Fruit fly (Drosophila melanogaster) whole organism, prepupa: ENCODE data around the gene ncd.

Experiments used
- Blimp-1 ChIP-seq: fragments of 200-800 bp; sonication (Bioruptor generic); optimal IDR thresholded peaks from 3 replicates; lab custom pipeline; 2017; ENCODE audit warnings: missing biosample characterization, missing genetic modification characterization, mild to moderate bottlenecking, moderate library complexity, missing genetic modification reagents
- CG11294 ChIP-seq: fragments of 200-800 bp; sonication (Bioruptor generic); IDR thresholded peaks from 2 replicates; pipeline ENCODE4 v1.3.6; 2022; ENCODE audit warnings: missing biosample characterization, missing genetic modification characterization
- CG11762 ChIP-seq: fragments of 200-800 bp; sonication (Bioruptor generic); optimal IDR thresholded peaks from 3 replicates; lab custom pipeline; 2016; ENCODE audit warnings: missing biosample characterization, missing genetic modification characterization; ENCODE audit not compliant: insufficient read depth
- CG11902 ChIP-seq: fragments of 200-800 bp; sonication (Bioruptor generic); optimal IDR thresholded peaks from 3 replicates; lab custom pipeline; 2016; ENCODE audit warnings: missing biosample characterization, missing genetic modification characterization
- CG15336 ChIP-seq: fragments of 200-800 bp; sonication (Bioruptor generic); IDR thresholded peaks from 2 replicates; pipeline ENCODE4 v1.3.6; 2022; ENCODE audit warnings: missing biosample characterization, missing genetic modification characterization
- CG1621 ChIP-seq: fragments of 200-800 bp; sonication (Bioruptor generic); optimal IDR thresholded peaks from 3 replicates; lab custom pipeline; 2018; ENCODE audit warnings: missing biosample characterization, mild to moderate bottlenecking, missing genetic modification characterization
- CG16779 ChIP-seq: fragments of 200-800 bp; sonication (Bioruptor generic); optimal IDR thresholded peaks from 3 replicates; lab custom pipeline; 2017; ENCODE audit warnings: missing biosample characterization, mild to moderate bottlenecking, missing genetic modification characterization
- CG3032 ChIP-seq: fragments of 200-800 bp; optimal IDR thresholded peaks from 2 replicates; lab custom pipeline; 2019; ENCODE audit warnings: missing biosample characterization, mild to moderate bottlenecking, missing genetic modification characterization, moderate library complexity
- CG32006 ChIP-seq: fragments of 200-800 bp; sonication (Bioruptor generic); optimal IDR thresholded peaks from 3 replicates; lab custom pipeline; 2017; ENCODE audit warnings: missing biosample characterization, mild to moderate bottlenecking, missing genetic modification characterization
- CG34406 ChIP-seq: fragments of 200-800 bp; sonication (Bioruptor generic); optimal IDR thresholded peaks from 3 replicates; lab custom pipeline; 2016; ENCODE audit warnings: missing biosample characterization, missing genetic modification characterization
- CG3919 ChIP-seq: fragments of 200-800 bp; sonication (Bioruptor generic); optimal IDR thresholded peaks from 3 replicates; lab custom pipeline; 2016; ENCODE audit warnings: missing biosample characterization, missing genetic modification characterization
- CG4318 ChIP-seq: fragments of 200-800 bp; sonication (Bioruptor generic); optimal IDR thresholded peaks from 3 replicates; lab custom pipeline; 2017; ENCODE audit warnings: missing biosample characterization, mild to moderate bottlenecking, missing genetic modification characterization
- CG6163 ChIP-seq: fragments of 200-800 bp; sonication (Bioruptor generic); IDR thresholded peaks from 3 replicates; pipeline ENCODE4 v1.3.6; 2022; ENCODE audit warnings: missing biosample characterization, missing genetic modification characterization
- CG6792 ChIP-seq: fragments of 200-800 bp; sonication (Bioruptor generic); optimal IDR thresholded peaks from 3 replicates; lab custom pipeline; 2016; ENCODE audit warnings: missing biosample characterization, missing genetic modification characterization
- CG6808 ChIP-seq: fragments of 200-800 bp; sonication (Bioruptor generic); optimal IDR thresholded peaks from 3 replicates; lab custom pipeline; 2017; ENCODE audit warnings: missing biosample characterization, missing genetic modification characterization, mild to moderate bottlenecking, moderate library complexity, missing genetic modification reagents
- CG6854 ChIP-seq: fragments of 200-800 bp; sonication (Bioruptor generic); optimal IDR thresholded peaks from 2 replicates; lab custom pipeline; 2017; ENCODE audit warnings: missing biosample characterization, mild to moderate bottlenecking, missing genetic modification characterization
- CG7368 ChIP-seq: fragments of 200-800 bp; sonication (Bioruptor generic); optimal IDR thresholded peaks from 3 replicates; lab custom pipeline; 2016; ENCODE audit warnings: missing biosample characterization, missing genetic modification characterization
- CG8119 ChIP-seq: fragments of 200-800 bp; sonication (Bioruptor generic); IDR thresholded peaks from 3 replicates; pipeline ENCODE4 v1.3.6; 2022; ENCODE audit warnings: missing biosample characterization, missing genetic modification characterization
- CG8319 ChIP-seq: fragments of 200-800 bp; sonication (Bioruptor generic); optimal IDR thresholded peaks from 3 replicates; lab custom pipeline; 2016; ENCODE audit warnings: missing biosample characterization, missing genetic modification characterization
- CG8632 ChIP-seq: fragments of 200-800 bp; sonication (Bioruptor generic); optimal IDR thresholded peaks from 3 replicates; lab custom pipeline; 2016; ENCODE audit warnings: missing biosample characterization, missing genetic modification characterization
- CG9139 ChIP-seq: fragments of 200-800 bp; sonication (Bioruptor generic); optimal IDR thresholded peaks from 3 replicates; lab custom pipeline; 2017; ENCODE audit warnings: missing biosample characterization, mild to moderate bottlenecking, missing genetic modification characterization
- Eip75B ChIP-seq: fragments of 200-800 bp; sonication (Bioruptor generic); optimal IDR thresholded peaks from 3 replicates; lab custom pipeline; 2016; ENCODE audit warnings: missing biosample characterization, missing genetic modification characterization
- Eip78C ChIP-seq: fragments of 200-800 bp; sonication (Bioruptor generic); peaks from one replicate; lab custom pipeline; 2016; ENCODE audit warnings: missing biosample characterization, missing genetic modification characterization
- Eip93F ChIP-seq: fragments of 200-800 bp; sonication (Bioruptor generic); optimal IDR thresholded peaks from 2 replicates; lab custom pipeline; 2016; ENCODE audit warnings: missing biosample characterization, mild to moderate bottlenecking, missing genetic modification characterization
- Gug ChIP-seq: fragments of 200-800 bp; sonication (Bioruptor generic); IDR thresholded peaks from 2 replicates; pipeline ENCODE4 v1.3.6; 2022; ENCODE audit warnings: missing biosample characterization, missing genetic modification characterization
- Hr38 ChIP-seq: sonication (Bioruptor generic); optimal IDR thresholded peaks from 2 replicates; lab custom pipeline; 2016; ENCODE audit warnings: missing biosample characterization, missing genetic modification characterization
- Hr39 ChIP-seq: fragments of 200-800 bp; sonication (Bioruptor generic); optimal IDR thresholded peaks from 2 replicates; lab custom pipeline; 2016; ENCODE audit warnings: missing biosample characterization, missing genetic modification characterization
- Hr4 ChIP-seq: fragments of 200-800 bp; sonication (Bioruptor generic); optimal IDR thresholded peaks from 3 replicates; lab custom pipeline; 2016; ENCODE audit warnings: missing biosample characterization, missing genetic modification characterization
- Lpt ChIP-seq: fragments of 200-800 bp; sonication (Bioruptor generic); optimal IDR thresholded peaks from 3 replicates; lab custom pipeline; 2016; ENCODE audit warnings: missing biosample characterization, missing genetic modification characterization
- Met ChIP-seq: fragments of 200-800 bp; sonication (Bioruptor generic); optimal IDR thresholded peaks from 3 replicates; lab custom pipeline; 2016; ENCODE audit warnings: missing biosample characterization, missing genetic modification characterization
- OdsH ChIP-seq: fragments of 200-800 bp; sonication (Bioruptor generic); optimal IDR thresholded peaks from 3 replicates; lab custom pipeline; 2016; ENCODE audit warnings: missing biosample characterization, missing genetic modification characterization
- Smox ChIP-seq: fragments of 200-800 bp; sonication (Bioruptor generic); optimal IDR thresholded peaks from 3 replicates; lab custom pipeline; 2016; ENCODE audit warnings: missing biosample characterization, missing genetic modification characterization
- Sox102F ChIP-seq: fragments of 200-800 bp; sonication (Bioruptor generic); optimal IDR thresholded peaks from 2 replicates; lab custom pipeline; 2016; ENCODE audit warnings: missing biosample characterization, mild to moderate bottlenecking, missing genetic modification characterization
- Sox14 ChIP-seq: fragments of 200-800 bp; sonication (Bioruptor generic); optimal IDR thresholded peaks from 3 replicates; lab custom pipeline; 2016; ENCODE audit warnings: missing biosample characterization, missing genetic modification characterization
- Sox15 ChIP-seq: fragments of 200-800 bp; sonication (Bioruptor generic); optimal IDR thresholded peaks from 3 replicates; lab custom pipeline; 2016; ENCODE audit warnings: missing biosample characterization, missing genetic modification characterization
- achi ChIP-seq: fragments of 200-800 bp; sonication (Bioruptor generic); optimal IDR thresholded peaks from 3 replicates; lab custom pipeline; 2016; ENCODE audit warnings: missing biosample characterization, missing genetic modification characterization
- acj6 ChIP-seq: fragments of 200-800 bp; sonication (Bioruptor generic); optimal IDR thresholded peaks from 3 replicates; lab custom pipeline; 2016; ENCODE audit warnings: missing biosample characterization, missing genetic modification characterization
- cyc ChIP-seq: fragments of 200-800 bp; sonication (Bioruptor generic); optimal IDR thresholded peaks from 3 replicates; lab custom pipeline; 2016; ENCODE audit warnings: missing biosample characterization, missing genetic modification characterization
- dac ChIP-seq: fragments of 200-800 bp; sonication (Bioruptor generic); optimal IDR thresholded peaks from 2 replicates; lab custom pipeline; 2017; ENCODE audit warnings: missing biosample characterization, mild to moderate bottlenecking, missing genetic modification characterization
- dsx ChIP-seq: fragments of 200-800 bp; optimal IDR thresholded peaks from 3 replicates; lab custom pipeline; 2019; ENCODE audit warnings: missing biosample characterization, mild to moderate bottlenecking, missing genetic modification characterization, moderate library complexity; ENCODE audit not compliant: poor library complexity, severe bottlenecking
- eg ChIP-seq: fragments of 200-800 bp; sonication (Bioruptor generic); IDR thresholded peaks from 3 replicates; pipeline ENCODE4 v1.3.6; 2022; ENCODE audit warnings: missing biosample characterization, missing genetic modification characterization
- esn ChIP-seq: fragments of 200-800 bp; sonication (Bioruptor generic); optimal IDR thresholded peaks from 2 replicates; lab custom pipeline; 2016; ENCODE audit warnings: missing biosample characterization, mild to moderate bottlenecking, missing genetic modification characterization, moderate library complexity
- fd85E ChIP-seq: fragments of 200-800 bp; sonication (Bioruptor generic); optimal IDR thresholded peaks from 3 replicates; lab custom pipeline; 2016; ENCODE audit warnings: missing biosample characterization, missing genetic modification characterization
- fkh ChIP-seq: fragments of 200-800 bp; sonication (Bioruptor generic); optimal IDR thresholded peaks from 3 replicates; lab custom pipeline; 2017; ENCODE audit warnings: missing biosample characterization, mild to moderate bottlenecking, missing genetic modification characterization, moderate library complexity
- lz ChIP-seq: fragments of 200-800 bp; sonication (Bioruptor generic); optimal IDR thresholded peaks from 3 replicates; lab custom pipeline; 2016; ENCODE audit warnings: missing biosample characterization, missing genetic modification characterization
- net ChIP-seq: fragments of 200-800 bp; sonication (Bioruptor generic); optimal IDR thresholded peaks from 3 replicates; lab custom pipeline; 2016; ENCODE audit warnings: missing biosample characterization, missing genetic modification characterization
- salr ChIP-seq, 2 experiments: fragments of 200-800 bp; sonication (Bioruptor generic); optimal IDR thresholded peaks; 3 replicates each; lab custom pipeline; 2016 to 2018; ENCODE audit warnings: missing biosample characterization in 2 of 2, missing genetic modification characterization in 2 of 2, mild to moderate bottlenecking in 1 of 2
- spab ChIP-seq: fragments of 200-800 bp; sonication (Bioruptor generic); optimal IDR thresholded peaks from 2 replicates; lab custom pipeline; 2017; ENCODE audit warnings: missing biosample characterization, mild to moderate bottlenecking, missing genetic modification characterization, missing genetic modification reagents
- ss ChIP-seq, 2 experiments: fragments of 200-800 bp; sonication (Bioruptor generic); optimal IDR thresholded peaks; 2 replicates in 1 of 2; 3 replicates in 1 of 2; lab custom pipeline; 2017 to 2018; ENCODE audit warnings: mild to moderate bottlenecking in 2 of 2, missing biosample characterization in 2 of 2, missing genetic modification characterization in 2 of 2, moderate library complexity in 1 of 2
- svp ChIP-seq: fragments of 200-800 bp; sonication (Bioruptor generic); peaks from one replicate; lab custom pipeline; 2016; ENCODE audit warnings: missing biosample characterization, missing genetic modification characterization
- topi ChIP-seq: fragments of 200-800 bp; sonication (Bioruptor generic); optimal IDR thresholded peaks from 3 replicates; lab custom pipeline; 2016; ENCODE audit warnings: missing biosample characterization, missing genetic modification characterization
- vri ChIP-seq: fragments of 200-800 bp; sonication (Bioruptor generic); optimal IDR thresholded peaks from 3 replicates; lab custom pipeline; 2016; ENCODE audit warnings: missing biosample characterization, mild to moderate bottlenecking, missing genetic modification characterization

ncd gene

DNA sequence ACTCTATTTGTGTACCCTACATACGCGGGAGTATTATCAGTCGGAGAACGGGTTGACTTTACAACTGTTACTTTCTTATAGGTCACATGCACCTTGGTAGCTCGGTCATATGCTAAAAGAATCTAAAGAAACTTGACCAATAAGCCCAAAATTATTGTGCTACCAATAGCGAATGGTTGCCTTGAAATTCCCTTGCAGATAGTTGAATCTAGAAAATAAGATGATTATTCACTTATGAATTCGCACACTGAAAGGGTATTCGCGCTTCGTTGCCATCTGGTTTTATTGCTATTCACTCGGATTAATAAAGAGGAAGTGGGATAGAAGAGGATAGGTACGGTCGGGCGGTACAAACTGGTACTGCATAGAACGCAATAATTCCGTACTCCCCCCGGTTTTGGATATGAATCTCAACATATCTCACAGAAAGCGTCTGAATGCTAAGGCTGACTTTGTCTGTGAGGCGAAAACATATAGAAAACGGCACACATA, 33.0 kb downstream of the ncd start:
- TF ChIP-seq Eip78C (GFP tag; lab: Kevin White, UChicago): peak; percentile 95
- peak; percentile 59 for TF ChIP-seq CG9139
- peak; percentile 35 for TF ChIP-seq vri
- TF ChIP-seq CG16779 (tag; lab: Kevin White, UChicago): no peak
- TF ChIP-seq svp: peak; percentile 84
- peak; percentile 87 for TF ChIP-seq OdsH (GFP tag; lab: Kevin White, UChicago)
- peak; percentile 73 for TF ChIP-seq CG6792 (GFP tag; lab: Kevin White, UChicago)
- TF ChIP-seq Sox102F: peak; percentile 80
- TF ChIP-seq CG8632 (GFP tag; lab: Kevin White, UChicago): peak; percentile 74
- TF ChIP-seq Hr4 (GFP tag; lab: Kevin White, UChicago): peak; percentile 90
- no peak for TF ChIP-seq CG6854 (GFP tag; lab: Kevin White, UChicago)
- peak; percentile 74 for TF ChIP-seq cyc (GFP tag; lab: Kevin White, UChicago)
- TF ChIP-seq Met (GFP tag; lab: Kevin White, UChicago): peak; percentile 61
- TF ChIP-seq ss (GFP tag; optimal IDR thresholded peaks at IDR 0.05; lab: Kevin White, UChicago): peak; percentile 67 to 86
- peak; percentile 78 for TF ChIP-seq Sox15
- TF ChIP-seq CG7368 (GFP tag; lab: Kevin White, UChicago): peak; percentile 64
- peak; percentile 76 for TF ChIP-seq net (GFP tag; lab: Kevin White, UChicago)
- peak; percentile 83 for TF ChIP-seq Sox14 (GFP tag; lab: Kevin White, UChicago)
- TF ChIP-seq CG11762: peak; percentile 52
- peak; percentile 83 for TF ChIP-seq CG8119 (GFP tag; lab: Robert Waterston, UW)
- peak; percentile 76 for TF ChIP-seq lz (GFP tag; lab: Kevin White, UChicago)
- peak; percentile 58 for TF ChIP-seq Lpt (GFP tag; lab: Kevin White, UChicago)
- TF ChIP-seq Eip93F: no peak
- peak; percentile 37 for TF ChIP-seq fd85E (GFP tag; lab: Kevin White, UChicago)
- peak; percentile 76 for TF ChIP-seq CG34406 (GFP tag; lab: Kevin White, UChicago)
- peak; percentile 73 for TF ChIP-seq CG3032 (tag; lab: Kevin White, UChicago)
- peak; percentile 74 for TF ChIP-seq CG11294 (GFP tag; lab: Robert Waterston, UW)
- TF ChIP-seq CG1621 (tag; lab: Kevin White, UChicago): peak; percentile 72
- no peak for TF ChIP-seq fkh (GFP tag; lab: Kevin White, UChicago)
- TF ChIP-seq CG4318 (GFP tag; lab: Kevin White, UChicago): peak; percentile 70
- peak; percentile 74 for TF ChIP-seq CG3919
- TF ChIP-seq CG8319 (GFP tag; lab: Kevin White, UChicago): peak; percentile 16
- TF ChIP-seq acj6: peak; percentile 81
- TF ChIP-seq dac: peak; percentile 72
- peak; percentile 72 for TF ChIP-seq Gug (GFP tag; lab: Robert Waterston, UW)
- peak; percentile 66 for TF ChIP-seq spab (GFP tag; lab: Kevin White, UChicago)
- peak; percentile 71 for TF ChIP-seq achi (GFP tag; lab: Kevin White, UChicago)
- TF ChIP-seq Smox (GFP tag; lab: Kevin White, UChicago): peak; percentile 68
- TF ChIP-seq eg (GFP tag; lab: Robert Waterston, UW): peak; percentile 75
- peak; percentile 76 for TF ChIP-seq CG11902 (GFP tag; lab: Kevin White, UChicago)
- no peak for TF ChIP-seq Blimp-1 (GFP tag; lab: Kevin White, UChicago)
- TF ChIP-seq salr (GFP tag; optimal IDR thresholded peaks at IDR 0.05; lab: Kevin White, UChicago): peak; percentile 60 to 75
- peak; percentile 81 for TF ChIP-seq CG15336
- peak; percentile 79 for TF ChIP-seq esn (GFP tag; lab: Kevin White, UChicago)
- TF ChIP-seq CG32006 (GFP tag; lab: Kevin White, UChicago): peak; percentile 93
- TF ChIP-seq Hr38 (GFP tag; lab: Kevin White, UChicago): no peak
- TF ChIP-seq topi (GFP tag; lab: Kevin White, UChicago): peak; percentile 81
- peak; percentile 46 for TF ChIP-seq dsx (GFP tag; lab: Kevin White, UChicago)
- peak; percentile 68 for TF ChIP-seq Eip75B (GFP tag; lab: Kevin White, UChicago)
- TF ChIP-seq CG6163: peak; percentile 80
- peak; percentile 73 for TF ChIP-seq CG6808 (GFP tag; lab: Kevin White, UChicago)
- peak; percentile 86 for TF ChIP-seq Hr39 (GFP tag; lab: Kevin White, UChicago)
